Fruit fly (Drosophila melanogaster): ENCODE data around the gene CG33229.

Gene CG33229

DNA sequence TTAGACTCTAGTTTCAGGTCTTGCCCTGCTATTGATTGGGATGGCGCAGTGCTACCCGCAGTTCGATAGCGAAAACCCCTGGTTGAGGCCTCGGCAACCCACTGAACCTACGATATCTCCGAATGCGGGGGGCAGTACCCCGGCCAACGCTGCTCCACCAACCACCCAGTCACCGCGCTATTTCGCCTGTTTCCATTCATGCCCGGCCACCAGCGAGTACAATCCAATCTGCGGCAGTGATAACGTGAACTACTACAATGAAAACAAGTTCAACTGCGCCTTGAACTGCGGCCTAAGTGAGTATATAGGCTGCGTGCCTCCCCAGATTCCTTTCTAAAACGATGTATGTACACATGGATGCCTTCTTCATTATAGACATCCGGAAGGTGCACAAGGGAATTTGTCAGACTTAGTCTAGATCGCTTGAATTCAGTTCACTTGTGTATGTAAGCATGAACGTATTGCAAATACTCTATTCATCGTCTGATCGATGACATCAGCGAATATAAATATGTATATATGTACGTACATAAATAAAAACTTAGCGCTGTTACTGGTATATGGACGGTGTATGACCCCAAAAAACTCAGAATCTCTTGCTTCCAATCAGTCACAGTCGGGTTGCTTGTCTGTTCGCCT lies 6.1 kb upstream of the CG33229 start, which contains the start of gene CG13877:
CG13877 (plus strand) TSS at position 589 of the 639 bp plus-strand sequence.
- TF ChIP-seq cic (GFP tag; optimal IDR thresholded peaks at IDR 0.05) (peak; percentile 88), CG14711 (tag; optimal IDR thresholded peaks at IDR 0.05) (no peak)

dm6 chr3L:224004-224951 lies 626 bp downstream of the CG33229 start:
- TF ChIP-seq pad (GFP tag; optimal IDR thresholded peaks at IDR 0.05) (no peak), ovo (GFP tag; optimal IDR thresholded peaks at IDR 0.05) (peak; percentile 95), tj (GFP tag; optimal IDR thresholded peaks at IDR 0.05) (peak; percentile 16), toe (GFP tag; optimal IDR thresholded peaks at IDR 0.05) (no peak), CG12768 (GFP tag; optimal IDR thresholded peaks at IDR 0.05) (peak; percentile 12), Crg-1 (GFP tag; optimal IDR thresholded peaks at IDR 0.05) (no peak), CG14711 (tag; optimal IDR thresholded peaks at IDR 0.05) (no peak), Mnt (GFP tag; optimal IDR thresholded peaks at IDR 0.05) (peak; percentile 44), CG5204 (GFP tag; optimal IDR thresholded peaks at IDR 0.05) (no peak), cic (GFP tag; optimal IDR thresholded peaks at IDR 0.05) (peak; percentile 21), kay (GFP tag; ENCODE audit: borderline replicate concordance) (no peak), CG11617 (GFP tag; optimal IDR thresholded peaks at IDR 0.05) (peak; percentile 25), cnc (optimal IDR thresholded peaks at IDR 0.05) (no peak), CG1620 (GFP tag; optimal IDR thresholded peaks at IDR 0.05) (peak; percentile 55), CG7045 (GFP tag; optimal IDR thresholded peaks at IDR 0.05) (peak; percentile 6)

DNA sequence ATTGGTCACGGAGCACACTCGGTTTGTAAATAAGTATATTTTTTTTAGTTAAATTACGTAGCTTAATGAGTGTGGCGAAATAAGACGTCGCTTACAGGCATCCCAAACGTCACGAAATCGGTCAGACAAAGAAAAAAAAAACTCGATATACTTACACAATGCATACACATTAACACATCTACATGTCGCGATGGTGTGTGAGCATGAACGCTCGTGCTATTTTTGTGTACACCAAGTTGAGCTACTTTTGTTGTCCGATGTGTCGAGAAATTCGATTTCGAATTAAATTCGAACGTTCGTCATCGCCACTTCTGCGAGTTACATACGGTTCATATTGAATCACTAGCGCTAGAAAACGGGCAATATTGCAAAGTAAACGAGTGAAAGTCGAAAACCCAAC lies 1.5 kb downstream of the CG33229 start:
- TF ChIP-seq Clk (GFP tag; optimal IDR thresholded peaks at IDR 0.05): no peak
- TF ChIP-seq bab1 (GFP tag; optimal IDR thresholded peaks at IDR 0.05): no peak
- TF ChIP-seq Mnt (GFP tag; optimal IDR thresholded peaks at IDR 0.05): peak; percentile 33
- TF ChIP-seq cic (GFP tag; optimal IDR thresholded peaks at IDR 0.05): peak; percentile 33
- TF ChIP-seq toe (GFP tag; optimal IDR thresholded peaks at IDR 0.05): no peak
- TF ChIP-seq cnc (optimal IDR thresholded peaks at IDR 0.05): no peak
- no peak for TF ChIP-seq tj (GFP tag; optimal IDR thresholded peaks at IDR 0.05)
- no peak for TF ChIP-seq CG1620 (GFP tag; optimal IDR thresholded peaks at IDR 0.05)
- no peak for TF ChIP-seq CG5204 (GFP tag; optimal IDR thresholded peaks at IDR 0.05)
- TF ChIP-seq CG12768 (GFP tag; optimal IDR thresholded peaks at IDR 0.05): no peak
- no peak for TF ChIP-seq CG11617 (GFP tag; optimal IDR thresholded peaks at IDR 0.05)
- TF ChIP-seq CG7101 (tag; optimal IDR thresholded peaks at IDR 0.05): no peak
- TF ChIP-seq ovo (GFP tag; optimal IDR thresholded peaks at IDR 0.05): no peak
- TF ChIP-seq Hr96 (GFP tag; optimal IDR thresholded peaks at IDR 0.05): no peak
- TF ChIP-seq CG33017 (tag; optimal IDR thresholded peaks at IDR 0.05): no peak
- no peak for TF ChIP-seq pad (GFP tag; optimal IDR thresholded peaks at IDR 0.05)
- no peak for TF ChIP-seq Crg-1 (GFP tag; optimal IDR thresholded peaks at IDR 0.05)
- no peak for TF ChIP-seq CG7045 (GFP tag; optimal IDR thresholded peaks at IDR 0.05)
- TF ChIP-seq kay (GFP tag; ENCODE audit: borderline replicate concordance): peak; percentile 99
- no peak for TF ChIP-seq CG14711 (tag; optimal IDR thresholded peaks at IDR 0.05)

DNA sequence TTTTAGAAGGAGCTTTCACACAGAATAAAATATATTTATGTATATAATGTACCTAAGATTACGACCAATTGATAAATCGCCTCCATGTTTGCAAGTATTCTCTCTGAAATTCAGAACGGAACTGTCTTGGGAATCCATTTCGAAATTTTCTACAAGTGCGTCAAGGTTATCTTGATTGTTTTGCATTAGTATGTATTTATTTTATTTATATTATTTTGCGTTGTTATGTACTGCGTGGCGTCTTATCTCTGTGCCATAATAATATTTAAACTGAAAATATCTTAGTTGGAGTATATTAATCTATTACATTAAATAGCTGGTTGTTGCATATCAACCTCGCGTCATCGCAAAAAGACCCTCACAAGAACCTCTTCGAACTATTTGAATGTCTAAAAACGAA lies 7.9 kb downstream of the CG33229 start, which contains the start of gene CG42846:
CG42846 (minus strand) TSS at position 101 of the 400 bp plus-strand sequence.
- TF ChIP-seq cnc (optimal IDR thresholded peaks at IDR 0.05) (no peak), Crg-1 (GFP tag; optimal IDR thresholded peaks at IDR 0.05) (no peak)

dm6 chr3L:232267-232666 lies 8.6 kb downstream of the CG33229 start, which contains the start of gene CG34454:
Gene CG34454, minus strand, starts transcription at chr3L:232350.
- TF ChIP-seq toe (GFP tag; optimal IDR thresholded peaks at IDR 0.05): no peak
- TF ChIP-seq CG14711 (tag; optimal IDR thresholded peaks at IDR 0.05): no peak
- no peak for TF ChIP-seq CG1620 (GFP tag; optimal IDR thresholded peaks at IDR 0.05)
- no peak for TF ChIP-seq Hr96 (GFP tag; optimal IDR thresholded peaks at IDR 0.05)
- no peak for TF ChIP-seq CG7101 (tag; optimal IDR thresholded peaks at IDR 0.05)
- TF ChIP-seq Clk (GFP tag; optimal IDR thresholded peaks at IDR 0.05): no peak
- no peak for TF ChIP-seq Mnt (GFP tag; optimal IDR thresholded peaks at IDR 0.05)
- TF ChIP-seq Crg-1 (GFP tag; optimal IDR thresholded peaks at IDR 0.05): no peak
- no peak for TF ChIP-seq CG12768 (GFP tag; optimal IDR thresholded peaks at IDR 0.05)
- no peak for TF ChIP-seq pad (GFP tag; optimal IDR thresholded peaks at IDR 0.05)
- TF ChIP-seq ovo (GFP tag; optimal IDR thresholded peaks at IDR 0.05): no peak

dm6 chr3L:233251-233650 lies 9.6 kb downstream of the CG33229 start, which contains the start of gene CG34453:
Gene CG34453, minus strand, starts transcription at chr3L:233351.
- TF ChIP-seq toe (GFP tag; optimal IDR thresholded peaks at IDR 0.05): no peak
- TF ChIP-seq CG11617 (GFP tag; optimal IDR thresholded peaks at IDR 0.05): no peak
- no peak for TF ChIP-seq cic (GFP tag; optimal IDR thresholded peaks at IDR 0.05)

Data from whole organism, adult.